Worm (Caenorhabditis elegans) whole organism, mixed stage, embryonic: ENCODE results near the gene F46C8.8.

ENCODE experiments used
- blmp-1 ChIP-seq: fragments of 150-350 bp; optimal IDR thresholded peaks from 2 replicates; lab custom pipeline; 2014; ENCODE audit warnings: missing biosample characterization, missing genetic modification characterization
- ceh-43 ChIP-seq: fragments of 200-800 bp; sonication (Bioruptor generic); optimal IDR thresholded peaks from 2 replicates; lab custom pipeline; 2018; ENCODE audit warnings: mild to moderate bottlenecking, missing genetic modification characterization, moderate library complexity, missing compliant biosample characterization
- elt-3 ChIP-seq: fragments of 150-350 bp; optimal IDR thresholded peaks from 2 replicates; lab custom pipeline; 2014; ENCODE audit warnings: missing biosample characterization, missing genetic modification characterization
- lsy-2 ChIP-seq: fragments of 150-350 bp; optimal IDR thresholded peaks from 2 replicates; lab custom pipeline; 2014; ENCODE audit warnings: missing biosample characterization, missing genetic modification characterization
- mep-1 ChIP-seq: fragments of 150-350 bp; optimal IDR thresholded peaks from 2 replicates; lab custom pipeline; 2017; ENCODE audit warnings: missing biosample characterization, missing genetic modification reagents, missing genetic modification characterization, inconsistent platforms
- snpc-4 ChIP-seq: fragments of 150-350 bp; optimal IDR thresholded peaks from 2 replicates; lab custom pipeline; 2014; ENCODE audit warnings: missing biosample characterization, missing genetic modification characterization
- tbx-8 ChIP-seq: fragments of 200-800 bp; sonication (Bioruptor generic); optimal IDR thresholded peaks from 2 replicates; lab custom pipeline; 2018; ENCODE audit warnings: mild to moderate bottlenecking, missing genetic modification characterization, moderate library complexity, missing compliant biosample characterization
- unc-39 ChIP-seq: fragments of 150-350 bp; optimal IDR thresholded peaks from 2 replicates; lab custom pipeline; 2014; ENCODE audit warnings: missing biosample characterization, missing genetic modification characterization
- ztf-11 ChIP-seq: fragments of 150-350 bp; optimal IDR thresholded peaks from 2 replicates; lab custom pipeline; 2014; ENCODE audit warnings: missing biosample characterization, missing genetic modification characterization

- no peak for TF ChIP-seq ceh-43
- no peak for TF ChIP-seq blmp-1 (tag; lab: Kevin White, UChicago)
- TF ChIP-seq lsy-2 (tag; lab: Kevin White, UChicago) = no peak
- TF ChIP-seq ztf-11 (tag; lab: Kevin White, UChicago) = no peak
- no peak for TF ChIP-seq elt-3
- TF ChIP-seq snpc-4 (tag; lab: Kevin White, UChicago) = no peak
- no peak for TF ChIP-seq unc-39 (tag; lab: Kevin White, UChicago)
- no peak for TF ChIP-seq tbx-8 (GFP tag; lab: Kevin White, UChicago)
- TF ChIP-seq mep-1 (tag; lab: Kevin White, UChicago) = no peak
Measured at ce11 chrX:7558928-7559455, 4.8 kb upstream of the F46C8.8 start, which contains the start of the genes PDB1.1 and F08C6.5.
